Worm (Caenorhabditis elegans): ENCODE measurements around the gene mmad-1.

Gene mmad-1

DNA sequence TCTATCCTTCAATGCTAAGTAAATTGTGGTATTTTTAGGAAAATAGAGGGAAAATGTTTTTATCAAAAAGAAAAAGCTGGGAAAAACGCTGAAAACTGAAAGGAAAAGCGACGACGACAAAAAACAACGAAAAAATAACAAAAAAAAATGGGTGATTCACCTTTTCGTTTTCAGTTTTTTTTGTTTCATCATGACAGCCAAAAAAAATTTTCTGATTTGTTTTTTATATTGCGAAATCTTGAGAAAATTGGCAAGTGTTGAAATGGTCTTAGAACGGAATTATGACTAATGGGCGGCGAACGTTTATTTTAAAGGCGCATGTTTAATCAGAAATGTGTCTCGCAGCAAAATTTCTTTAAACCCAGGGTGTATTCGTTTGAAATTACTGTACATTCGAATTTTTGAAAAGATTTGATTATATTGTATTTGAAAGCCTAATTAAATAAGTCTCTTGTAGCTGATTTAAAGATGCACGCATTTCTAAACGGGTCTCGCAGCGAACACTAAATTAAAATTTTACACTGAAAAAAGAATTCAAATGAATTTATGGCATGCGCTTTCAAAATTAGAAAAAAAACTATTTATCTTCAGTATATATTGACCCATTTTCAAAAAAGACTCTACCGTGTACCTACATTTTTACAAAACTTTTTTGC, 12.9 kb downstream of the mmad-1 start:
- TF ChIP-seq ceh-28 (tag; optimal IDR thresholded peaks at IDR 0.05) (no peak), egl-5 (tag; optimal IDR thresholded peaks at IDR 0.05) (no peak), eor-1 (tag; optimal IDR thresholded peaks at IDR 0.05) (no peak), fkh-2 (tag; optimal IDR thresholded peaks at IDR 0.05) (no peak), lin-39 (tag; optimal IDR thresholded peaks at IDR 0.05) (no peak), egl-27 (tag; optimal IDR thresholded peaks at IDR 0.05) (no peak), pha-4 (tag; optimal IDR thresholded peaks at IDR 0.05) (no peak), snpc-4 (tag; optimal IDR thresholded peaks at IDR 0.05) (no peak), hmg-11 (tag; optimal IDR thresholded peaks at IDR 0.05) (no peak), nhr-23 (tag; optimal IDR thresholded peaks at IDR 0.05) (no peak), unc-62 (GFP tag; optimal IDR thresholded peaks at IDR 0.05) (no peak), nhr-43 (tag; optimal IDR thresholded peaks at IDR 0.05; ENCODE audit: poor library complexity, severe bottlenecking) (no peak), elt-1 (tag; optimal IDR thresholded peaks at IDR 0.05) (no peak), R02D3.7 (tag; optimal IDR thresholded peaks at IDR 0.05) (no peak), nhr-11 (tag; optimal IDR thresholded peaks at IDR 0.05) (no peak)

DNA sequence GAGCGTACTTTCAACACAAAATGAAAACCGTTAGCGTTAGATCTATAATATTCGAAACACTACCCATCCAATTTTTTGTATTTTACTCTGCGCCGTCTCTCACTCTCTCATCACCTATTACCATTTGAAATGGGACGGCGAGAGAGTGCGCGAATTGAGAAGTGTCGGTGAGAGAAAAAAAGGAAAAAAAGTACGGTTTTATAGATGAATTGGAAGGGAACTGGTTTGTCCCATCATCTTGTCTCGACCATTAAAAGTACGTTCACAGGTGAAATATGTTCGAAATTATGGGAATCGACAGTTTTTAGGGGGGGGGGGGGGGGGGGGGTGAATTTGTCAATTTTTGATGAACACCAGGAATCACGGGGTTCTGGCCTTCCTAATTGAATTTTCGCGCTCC, 14.1 kb downstream of the mmad-1 start:
- TF ChIP-seq nhr-67 (tag; optimal IDR thresholded peaks at IDR 0.05) (no peak), pqm-1 (tag; optimal IDR thresholded peaks at IDR 0.05) (no peak), nhr-25 (tag; optimal IDR thresholded peaks at IDR 0.05) (peak; percentile 63), skn-1 (tag; optimal IDR thresholded peaks at IDR 0.05) (no peak), nhr-43 (tag; optimal IDR thresholded peaks at IDR 0.05; ENCODE audit: poor library complexity, severe bottlenecking) (no peak), ZK546.5 (tag; optimal IDR thresholded peaks at IDR 0.05) (no peak), zag-1 (tag; optimal IDR thresholded peaks at IDR 0.05) (no peak), pha-4 (tag; optimal IDR thresholded peaks at IDR 0.05) (peak; percentile 4), aly-2 (tag; optimal IDR thresholded peaks at IDR 0.05) (no peak), fkh-10 (GFP tag; optimal IDR thresholded peaks at IDR 0.05) (no peak), ztf-4 (tag; optimal IDR thresholded peaks at IDR 0.05) (no peak), fkh-2 (tag; optimal IDR thresholded peaks at IDR 0.05) (no peak), jun-1 (tag; optimal IDR thresholded peaks at IDR 0.05) (no peak), ceh-82 (tag; optimal IDR thresholded peaks at IDR 0.05) (no peak), unc-39 (tag; optimal IDR thresholded peaks at IDR 0.05) (no peak), ama-1 (optimal IDR thresholded peaks at IDR 0.05) (no peak), ceh-16 (tag; optimal IDR thresholded peaks at IDR 0.05) (no peak), sea-2 (GFP tag; optimal IDR thresholded peaks at IDR 0.05) (no peak), elt-3 (tag; optimal IDR thresholded peaks at IDR 0.05) (no peak), egl-5 (tag; optimal IDR thresholded peaks at IDR 0.05) (no peak), ztf-11 (tag; optimal IDR thresholded peaks at IDR 0.05) (no peak), nhr-23 (tag; optimal IDR thresholded peaks at IDR 0.05) (peak; percentile 18), unc-62 (GFP tag; optimal IDR thresholded peaks at IDR 0.05) (no peak), lin-39 (tag; optimal IDR thresholded peaks at IDR 0.05) (no peak)

DNA sequence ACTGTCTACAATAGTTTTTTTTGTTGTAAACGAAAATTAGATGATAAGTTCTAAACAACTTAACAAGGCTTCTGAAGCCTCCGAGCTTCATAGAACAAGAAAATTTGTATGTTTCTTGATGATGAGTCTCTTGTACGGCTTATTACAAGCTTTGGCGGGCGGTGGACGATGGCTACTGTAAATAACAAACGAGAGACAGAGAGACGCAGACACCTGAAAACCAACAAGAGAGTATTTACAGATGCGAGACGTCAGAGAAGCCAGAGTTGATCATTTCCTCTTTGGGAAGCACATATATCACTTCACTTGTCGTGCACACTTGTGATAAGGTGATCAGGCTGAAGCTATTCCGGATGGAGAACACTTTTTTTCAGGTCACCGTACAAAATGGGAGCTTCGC, 18.0 kb downstream of the mmad-1 start:
- TF ChIP-seq nhr-43 (tag; optimal IDR thresholded peaks at IDR 0.05; ENCODE audit: poor library complexity, severe bottlenecking) (no peak), pha-4 (tag; optimal IDR thresholded peaks at IDR 0.05) (peak; percentile 67)

DNA sequence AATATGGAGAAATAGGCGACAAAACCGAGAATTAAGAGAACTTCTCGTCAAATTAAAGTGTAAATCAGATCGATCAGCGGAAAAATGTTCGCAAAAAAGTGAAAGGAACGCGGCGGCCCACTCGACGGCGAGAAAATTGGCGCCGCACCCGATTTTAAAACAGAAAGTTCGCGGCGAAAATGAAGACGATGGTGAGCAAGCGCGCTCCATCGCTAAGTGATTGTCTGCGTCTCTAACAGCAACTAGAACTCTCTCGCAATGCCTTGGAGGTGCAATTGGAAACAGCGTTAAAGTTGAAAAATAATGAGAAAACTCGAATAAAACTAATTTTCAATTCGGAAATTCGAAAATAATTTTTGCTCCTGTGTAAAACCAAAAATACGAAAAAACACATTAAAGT, 18.8 kb downstream of the mmad-1 start:
- no peak for TF ChIP-seq eor-1 (tag; optimal IDR thresholded peaks at IDR 0.05)
- TF ChIP-seq lsy-12 (tag; optimal IDR thresholded peaks at IDR 0.05) = peak; percentile 34
- TF ChIP-seq fkh-2 (tag; optimal IDR thresholded peaks at IDR 0.05) = no peak
- no peak for TF ChIP-seq egl-5 (tag; optimal IDR thresholded peaks at IDR 0.05)
- TF ChIP-seq nhr-77 (tag; optimal IDR thresholded peaks at IDR 0.05) = no peak
- peak; percentile 19 for TF ChIP-seq ceh-28 (tag; optimal IDR thresholded peaks at IDR 0.05)
- TF ChIP-seq zag-1 (tag; optimal IDR thresholded peaks at IDR 0.05) = no peak
- TF ChIP-seq egl-27 (tag; optimal IDR thresholded peaks at IDR 0.05) = no peak
- no peak for TF ChIP-seq nhr-67 (tag; optimal IDR thresholded peaks at IDR 0.05)
- TF ChIP-seq mdl-1 (tag; optimal IDR thresholded peaks at IDR 0.05) = no peak
- TF ChIP-seq tbx-2 (tag; optimal IDR thresholded peaks at IDR 0.05) = no peak
- peak; percentile 87 for TF ChIP-seq nhr-25 (tag; optimal IDR thresholded peaks at IDR 0.05)
- no peak for TF ChIP-seq pqm-1 (tag; optimal IDR thresholded peaks at IDR 0.05)
- TF ChIP-seq pha-4 (tag; optimal IDR thresholded peaks at IDR 0.05) = peak; percentile 68
- TF ChIP-seq unc-39 (tag; optimal IDR thresholded peaks at IDR 0.05) = no peak
- no peak for TF ChIP-seq ztf-11 (tag; optimal IDR thresholded peaks at IDR 0.05)
- TF ChIP-seq sea-2 (GFP tag; optimal IDR thresholded peaks at IDR 0.05) = no peak
- no peak for TF ChIP-seq elt-1 (tag; optimal IDR thresholded peaks at IDR 0.05)
- TF ChIP-seq nfya-1 (tag; optimal IDR thresholded peaks at IDR 0.05; ENCODE audit: insufficient read depth) = peak; percentile 83
- TF ChIP-seq ztf-4 (tag; optimal IDR thresholded peaks at IDR 0.05) = no peak
- peak; percentile 11 for TF ChIP-seq elt-2 (tag; optimal IDR thresholded peaks at IDR 0.05)
- no peak for TF ChIP-seq nhr-237 (tag; optimal IDR thresholded peaks at IDR 0.05)
- TF ChIP-seq jun-1 (tag; optimal IDR thresholded peaks at IDR 0.05) = no peak
- TF ChIP-seq nhr-43 (tag; optimal IDR thresholded peaks at IDR 0.05; ENCODE audit: poor library complexity, severe bottlenecking) = no peak
- TF ChIP-seq daf-12 (tag; optimal IDR thresholded peaks at IDR 0.05) = no peak
- no peak for TF ChIP-seq aly-2 (tag; optimal IDR thresholded peaks at IDR 0.05)
- no peak for TF ChIP-seq ceh-9 (tag; optimal IDR thresholded peaks at IDR 0.05)
- peak; percentile 82 for TF ChIP-seq lin-15B (tag; optimal IDR thresholded peaks at IDR 0.05)
- peak; percentile 83 for TF ChIP-seq lin-39 (tag; optimal IDR thresholded peaks at IDR 0.05)
- no peak for TF ChIP-seq fos-1 (tag; optimal IDR thresholded peaks at IDR 0.05)
- no peak for TF ChIP-seq R02D3.7 (tag; optimal IDR thresholded peaks at IDR 0.05)
- TF ChIP-seq elt-3 (tag; optimal IDR thresholded peaks at IDR 0.05) = no peak
- no peak for TF ChIP-seq ceh-16 (tag; optimal IDR thresholded peaks at IDR 0.05)
- no peak for TF ChIP-seq unc-62 (GFP tag; optimal IDR thresholded peaks at IDR 0.05)
- peak; percentile 35 for TF ChIP-seq snpc-4 (tag; optimal IDR thresholded peaks at IDR 0.05)
